Fruit fly (Drosophila melanogaster) whole organism, embryonic: Measurements from ENCODE around the gene att-ORFB.

Experiments
- CG10209 ChIP-seq: fragments of 200-800 bp; sonication (Bioruptor generic); optimal IDR thresholded peaks from 3 replicates; lab custom pipeline; 2017; ENCODE audit warnings: missing biosample characterization, mild to moderate bottlenecking, missing genetic modification characterization, missing genetic modification reagents
- CG11504 ChIP-seq: fragments of 200-800 bp; sonication (Bioruptor generic); optimal IDR thresholded peaks from 3 replicates; lab custom pipeline; 2019; ENCODE audit warnings: missing biosample characterization, mild to moderate bottlenecking, missing genetic modification characterization, moderate library complexity
- CG11696 ChIP-seq: fragments of 200-800 bp; sonication (Bioruptor generic); IDR thresholded peaks from 2 replicates; pipeline ENCODE4 v1.3.6; 2022; ENCODE audit warnings: missing biosample characterization, missing genetic modification characterization
- CG12236 ChIP-seq: fragments of 200-800 bp; sonication (Bioruptor generic); optimal IDR thresholded peaks from 2 replicates; lab custom pipeline; 2016; ENCODE audit warnings: missing biosample characterization, missing genetic modification characterization
- CG14441 ChIP-seq: fragments of 200-800 bp; sonication (Bioruptor generic); IDR thresholded peaks from 2 replicates; pipeline ENCODE4 v1.3.6; 2022; ENCODE audit warnings: missing biosample characterization, missing genetic modification characterization
- CG14710 ChIP-seq: fragments of 200-800 bp; sonication (Bioruptor generic); optimal IDR thresholded peaks from 3 replicates; lab custom pipeline; 2019; ENCODE audit warnings: missing biosample characterization, mild to moderate bottlenecking, missing genetic modification characterization, moderate library complexity
- CG1603 ChIP-seq: fragments of 200-800 bp; sonication (Bioruptor generic); optimal IDR thresholded peaks from 2 replicates; lab custom pipeline; 2019; ENCODE audit warnings: missing biosample characterization, mild to moderate bottlenecking, missing genetic modification characterization, moderate library complexity
- CG16815 ChIP-seq: fragments of 200-800 bp; sonication (Bioruptor generic); optimal IDR thresholded peaks from 3 replicates; lab custom pipeline; 2017; ENCODE audit warnings: missing biosample characterization, mild to moderate bottlenecking, missing genetic modification characterization
- CG18476 ChIP-seq: fragments of 200-800 bp; sonication (Bioruptor generic); optimal IDR thresholded peaks from 2 replicates; lab custom pipeline; 2016; ENCODE audit warnings: missing biosample characterization, mild to moderate bottlenecking, missing genetic modification characterization
- CG2129 ChIP-seq: fragments of 200-800 bp; sonication (Bioruptor generic); IDR thresholded peaks from 2 replicates; pipeline ENCODE4 v1.3.6; 2022; ENCODE audit warnings: missing biosample characterization, missing genetic modification characterization; ENCODE audit not compliant: partially characterized antibody
- CG3065 ChIP-seq: fragments of 200-800 bp; sonication (Bioruptor generic); optimal IDR thresholded peaks from 2 replicates; lab custom pipeline; 2016; ENCODE audit warnings: missing biosample characterization, missing genetic modification characterization
- CG32532 ChIP-seq: fragments of 200-800 bp; sonication (Bioruptor generic); IDR thresholded peaks from 2 replicates; pipeline ENCODE4 v1.3.6; 2022; ENCODE audit warnings: missing biosample characterization, missing genetic modification characterization
- CG3847 ChIP-seq: fragments of 200-800 bp; sonication (Bioruptor generic); IDR thresholded peaks from 2 replicates; pipeline ENCODE4 v1.3.6; 2022; ENCODE audit warnings: missing biosample characterization, missing genetic modification characterization
- CG4707 ChIP-seq: fragments of 200-800 bp; sonication (Bioruptor generic); optimal IDR thresholded peaks from 2 replicates; lab custom pipeline; 2018; ENCODE audit warnings: missing biosample characterization, mild to moderate bottlenecking, missing genetic modification characterization, moderate library complexity
- CkIIα-i1 ChIP-seq: fragments of 200-800 bp; sonication (Bioruptor generic); IDR thresholded peaks from 2 replicates; pipeline ENCODE4 v1.3.6; 2022; ENCODE audit warnings: missing biosample characterization, missing genetic modification characterization
- Dp ChIP-seq: fragments of 200-800 bp; sonication (Bioruptor generic); optimal IDR thresholded peaks from 2 replicates; lab custom pipeline; 2018; ENCODE audit warnings: missing biosample characterization, mild to moderate bottlenecking, missing genetic modification characterization, moderate library complexity
- Ets97D ChIP-seq: fragments of 200-800 bp; sonication (Bioruptor generic); optimal IDR thresholded peaks from 3 replicates; lab custom pipeline; 2016; ENCODE audit warnings: missing biosample characterization, missing genetic modification characterization
- HHEX ChIP-seq: fragments of 200-800 bp; sonication (Bioruptor generic); optimal IDR thresholded peaks from 3 replicates; lab custom pipeline; 2017; ENCODE audit warnings: missing biosample characterization, mild to moderate bottlenecking, missing genetic modification characterization, missing genetic modification reagents
- Hmx ChIP-seq: fragments of 200-800 bp; sonication (Bioruptor generic); optimal IDR thresholded peaks from 2 replicates; lab custom pipeline; 2016; ENCODE audit warnings: missing biosample characterization, missing genetic modification characterization
- Hr39 ChIP-seq: fragments of >200 bp; optimal IDR thresholded peaks from 2 replicates; lab custom pipeline; 2017
- MTF-1 ChIP-seq: fragments of 200-800 bp; sonication (Bioruptor generic); optimal IDR thresholded peaks from 2 replicates; lab custom pipeline; 2018; ENCODE audit warnings: missing biosample characterization, mild to moderate bottlenecking, missing genetic modification characterization, borderline replicate concordance
- Myb ChIP-seq: fragments of 200-800 bp; sonication (Bioruptor generic); optimal IDR thresholded peaks from 2 replicates; lab custom pipeline; 2016; ENCODE audit warnings: missing biosample characterization, missing genetic modification characterization
- NfI ChIP-seq: fragments of 200-800 bp; sonication (Bioruptor generic); optimal IDR thresholded peaks from 3 replicates; lab custom pipeline; 2018; ENCODE audit warnings: missing biosample characterization, mild to moderate bottlenecking, missing genetic modification characterization, moderate library complexity
- Ptx1 ChIP-seq: fragments of 200-800 bp; sonication (Bioruptor generic); IDR thresholded peaks from 2 replicates; pipeline ENCODE4 v1.3.6; 2022; ENCODE audit warnings: missing biosample characterization, missing genetic modification characterization
- Ravus ChIP-seq: fragments of 200-800 bp; sonication (Bioruptor generic); IDR thresholded peaks from 2 replicates; pipeline ENCODE4 v1.3.6; 2022; ENCODE audit warnings: missing biosample characterization, missing genetic modification characterization
- bcd ChIP-seq: fragments of 200-800 bp; sonication (Bioruptor generic); optimal IDR thresholded peaks from 2 replicates; lab custom pipeline; 2017; ENCODE audit warnings: missing biosample characterization, mild to moderate bottlenecking, missing genetic modification characterization
- bowl ChIP-seq: fragments of 200-800 bp; sonication (Bioruptor generic); IDR thresholded peaks from 2 replicates; pipeline ENCODE4 v1.3.6; 2022; ENCODE audit warnings: missing biosample characterization, missing genetic modification characterization
- chinmo ChIP-seq: fragments of 200-800 bp; sonication (Bioruptor generic); IDR thresholded peaks from 4 replicates; pipeline ENCODE4 v1.3.6; 2022; ENCODE audit warnings: missing biosample characterization, missing genetic modification characterization; ENCODE audit not compliant: partially characterized antibody
- chm ChIP-seq: fragments of 200-800 bp; sonication (Bioruptor generic); IDR thresholded peaks from 2 replicates; pipeline ENCODE4 v1.3.6; 2022; ENCODE audit warnings: missing biosample characterization, missing genetic modification characterization
- crp ChIP-seq, 2 experiments: fragments of 200-800 bp; sonication (Bioruptor generic); optimal IDR thresholded peaks; 2 replicates in 1 of 2; 3 replicates in 1 of 2; lab custom pipeline; 2017; ENCODE audit warnings: missing biosample characterization in 2 of 2, missing genetic modification characterization in 2 of 2, mild to moderate bottlenecking in 1 of 2, moderate library complexity in 1 of 2
- danr ChIP-seq: fragments of 200-800 bp; sonication (Bioruptor generic); IDR thresholded peaks from 2 replicates; pipeline ENCODE4 v1.3.6; 2022; ENCODE audit warnings: missing biosample characterization, missing genetic modification characterization
- disco-r ChIP-seq: fragments of 200-800 bp; sonication (Bioruptor generic); optimal IDR thresholded peaks from 2 replicates; lab custom pipeline; 2016; ENCODE audit warnings: missing biosample characterization, missing genetic modification characterization
- dmrt11E ChIP-seq: fragments of 200-800 bp; sonication (Bioruptor generic); optimal IDR thresholded peaks from 3 replicates; lab custom pipeline; 2018; ENCODE audit warnings: missing biosample characterization, mild to moderate bottlenecking, missing genetic modification characterization, moderate library complexity
- exex ChIP-seq: fragments of 200-800 bp; sonication (Bioruptor generic); optimal IDR thresholded peaks from 4 replicates; lab custom pipeline; 2018; ENCODE audit warnings: missing biosample characterization, mild to moderate bottlenecking, missing genetic modification characterization, moderate library complexity
- gro ChIP-seq: fragments of 200-800 bp; sonication (Bioruptor generic); optimal IDR thresholded peaks from 2 replicates; lab custom pipeline; 2016; ENCODE audit warnings: missing biosample characterization, missing genetic modification characterization
- lab ChIP-seq: fragments of 200-800 bp; sonication (Bioruptor generic); optimal IDR thresholded peaks from 3 replicates; lab custom pipeline; 2017; ENCODE audit warnings: missing biosample characterization, missing genetic modification characterization, mild to moderate bottlenecking, moderate library complexity, missing genetic modification reagents
- oc ChIP-seq: fragments of 200-800 bp; sonication (Bioruptor generic); optimal IDR thresholded peaks from 2 replicates; lab custom pipeline; 2018; ENCODE audit warnings: missing biosample characterization, mild to moderate bottlenecking, missing genetic modification characterization, moderate library complexity
- onecut ChIP-seq: fragments of 200-800 bp; sonication (Bioruptor generic); IDR thresholded peaks from 2 replicates; pipeline ENCODE4 v1.3.6; 2022; ENCODE audit warnings: missing biosample characterization, missing genetic modification characterization
- pfk ChIP-seq: fragments of 200-800 bp; sonication (Bioruptor generic); optimal IDR thresholded peaks from 2 replicates; lab custom pipeline; 2018; ENCODE audit warnings: missing biosample characterization, mild to moderate bottlenecking, missing genetic modification characterization, moderate library complexity
- pho ChIP-seq: fragments of 200-800 bp; sonication (Bioruptor generic); optimal IDR thresholded peaks from 2 replicates; lab custom pipeline; 2016; ENCODE audit warnings: missing biosample characterization, missing genetic modification characterization
- pita ChIP-seq: fragments of 200-800 bp; sonication (Bioruptor generic); optimal IDR thresholded peaks from 2 replicates; lab custom pipeline; 2017; ENCODE audit warnings: missing biosample characterization, mild to moderate bottlenecking, missing genetic modification characterization
- pum ChIP-seq: fragments of 200-800 bp; sonication (Bioruptor generic); optimal IDR thresholded peaks from 2 replicates; lab custom pipeline; 2016; ENCODE audit warnings: missing biosample characterization, missing genetic modification characterization
- seq ChIP-seq: fragments of 200-800 bp; sonication (Bioruptor generic); IDR thresholded peaks from 2 replicates; pipeline ENCODE4 v1.3.6; 2022; ENCODE audit warnings: missing biosample characterization, missing genetic modification characterization
- shn ChIP-seq: fragments of 200-800 bp; sonication (Bioruptor generic); optimal IDR thresholded peaks from 3 replicates; lab custom pipeline; 2016; ENCODE audit warnings: missing biosample characterization, missing genetic modification characterization
- sima ChIP-seq: fragments of 200-800 bp; sonication (Bioruptor generic); optimal IDR thresholded peaks from 2 replicates; lab custom pipeline; 2016; ENCODE audit warnings: missing biosample characterization, missing genetic modification characterization
- sug ChIP-seq: fragments of 200-800 bp; optimal IDR thresholded peaks from 2 replicates; lab custom pipeline; 2019; ENCODE audit warnings: missing biosample characterization, mild to moderate bottlenecking, missing genetic modification characterization, moderate library complexity
- wdn ChIP-seq: fragments of 200-800 bp; sonication (Bioruptor generic); IDR thresholded peaks from 2 replicates; pipeline ENCODE4 v1.3.6; 2022; ENCODE audit warnings: missing biosample characterization, missing genetic modification characterization
- zen ChIP-seq: fragments of 200-800 bp; sonication (Bioruptor generic); optimal IDR thresholded peaks from 3 replicates; lab custom pipeline; 2018; ENCODE audit warnings: missing biosample characterization, mild to moderate bottlenecking, missing genetic modification characterization, moderate library complexity
- zen2 ChIP-seq: fragments of 200-800 bp; sonication (Bioruptor generic); IDR thresholded peaks from 3 replicates; pipeline ENCODE4 v1.3.6; 2022; ENCODE audit warnings: missing biosample characterization, missing genetic modification characterization; ENCODE audit not compliant: partially characterized antibody

att-ORFB gene

dm6 chr3R:20549855-20550603, 4.2 kb downstream of the att-ORFB start (continued):
- peak; percentile 72; the same call in 1 of the 2 replicates for TF ChIP-seq CG11696 (GFP tag; lab: Robert Waterston, UW)
- TF ChIP-seq sug = peak; percentile 87
- peak; percentile 40; the same call in 1 of the 2 replicates for TF ChIP-seq Ravus
- peak; percentile 42 for TF ChIP-seq CG1603 (tag; lab: Kevin White, UChicago)
- peak; percentile 86 for TF ChIP-seq CG10209 (GFP tag; lab: Kevin White, UChicago)
- TF ChIP-seq bowl (GFP tag; lab: Robert Waterston, UW) = 0 out of 2 replicates have a peak, but pooled peaks have one; percentile 42
- TF ChIP-seq CkIIα-i1 (GFP tag; lab: Robert Waterston, UW) = no peak
- TF ChIP-seq sima = no peak
- peak; percentile 85 for TF ChIP-seq CG32532
- TF ChIP-seq bcd (GFP tag; lab: Kevin White, UChicago) = peak; percentile 88
- no peak for TF ChIP-seq pita
- peak; percentile 87 for TF ChIP-seq CG16815 (GFP tag; lab: Kevin White, UChicago)
- peak; percentile 58 for TF ChIP-seq chm (GFP tag; lab: Robert Waterston, UW)
- peak; percentile 81 for TF ChIP-seq CG3847 (GFP tag; lab: Robert Waterston, UW)
- TF ChIP-seq CG18476 (GFP tag; lab: Kevin White, UChicago) = peak; percentile 61
- TF ChIP-seq onecut (GFP tag; lab: Robert Waterston, UW) = peak; percentile 82
- peak; percentile 83 for TF ChIP-seq CG14710 (tag; lab: Kevin White, UChicago)
- TF ChIP-seq gro (GFP tag; lab: Kevin White, UChicago) = peak; percentile 24
- TF ChIP-seq exex (tag; lab: Kevin White, UChicago) = peak; percentile 84
- peak; percentile 68 for TF ChIP-seq pfk (GFP tag; lab: Kevin White, UChicago)
- TF ChIP-seq CG11504 = peak; percentile 91
- peak; percentile 21 for TF ChIP-seq shn (GFP tag; lab: Kevin White, UChicago)
- TF ChIP-seq pho (GFP tag; lab: Kevin White, UChicago) = peak; percentile 17
- TF ChIP-seq CG4707 (GFP tag; lab: Kevin White, UChicago) = peak; percentile 17
- TF ChIP-seq Myb = no peak
- peak; percentile 92 for TF ChIP-seq lab
- TF ChIP-seq oc (tag; lab: Kevin White, UChicago) = peak; percentile 82
- peak; percentile 88 for TF ChIP-seq HHEX (GFP tag; lab: Kevin White, UChicago)
- TF ChIP-seq CG3065 (GFP tag; lab: Kevin White, UChicago) = peak; percentile 56
- no peak for TF ChIP-seq Hmx
- TF ChIP-seq zen (tag; lab: Kevin White, UChicago) = peak; percentile 64
- TF ChIP-seq seq (GFP tag; lab: Robert Waterston, UW) = peak; percentile 72
- TF ChIP-seq disco-r (GFP tag; lab: Kevin White, UChicago) = no peak
- TF ChIP-seq MTF-1 = peak; percentile 43
- TF ChIP-seq pum (GFP tag; lab: Kevin White, UChicago) = peak; percentile 12
- TF ChIP-seq wdn = no peak
- TF ChIP-seq CG14441 (GFP tag; lab: Robert Waterston, UW) = peak; percentile 80
- TF ChIP-seq CG12236 (GFP tag; lab: Kevin White, UChicago) = no peak
- TF ChIP-seq CG2129 (GFP tag; lab: Robert Waterston, UW) = no peak
- peak; percentile 79 for TF ChIP-seq danr (GFP tag; lab: Robert Waterston, UW)
- TF ChIP-seq Ets97D = peak; percentile 8
- TF ChIP-seq NfI (GFP tag; lab: Kevin White, UChicago) = peak; percentile 88
- TF ChIP-seq Ptx1 (GFP tag; lab: Robert Waterston, UW) = peak; percentile 91
- peak in 1 of 2 experiments; percentile 21 for TF ChIP-seq crp (GFP tag; optimal IDR thresholded peaks at IDR 0.05; lab: Kevin White, UChicago)
- no peak for TF ChIP-seq zen2 (GFP tag; lab: Robert Waterston, UW)
- peak; percentile 85 for TF ChIP-seq dmrt11E (tag; lab: Kevin White, UChicago)
- TF ChIP-seq Hr39 = no peak
- TF ChIP-seq Dp (GFP tag; lab: Kevin White, UChicago) = no peak
- peak; percentile 59; the same call in 3 of the 4 replicates for TF ChIP-seq chinmo (GFP tag; lab: Robert Waterston, UW)
